Fruit fly (Drosophila melanogaster) Kc167 (cell line): ENCODE measurements around the gene CG32454.

Source experiments
- Myc ChIP-seq: fragments of >200 bp; optimal IDR thresholded peaks from 2 replicates; lab custom pipeline; 2017; ENCODE audit warnings: missing external identifiers
- Sin3A ChIP-seq: fragments of >200 bp; optimal IDR thresholded peaks from 2 replicates; lab custom pipeline; 2018; ENCODE audit warnings: missing external identifiers
- h ChIP-seq: fragments of >200 bp; optimal IDR thresholded peaks from 3 replicates; lab custom pipeline; 2018; ENCODE audit warnings: missing external identifiers
- insv ChIP-seq: fragments of >200 bp; optimal IDR thresholded peaks from 3 replicates; lab custom pipeline; 2018; ENCODE audit warnings: missing external identifiers
- psq ChIP-seq: fragments of >200 bp; optimal IDR thresholded peaks from 2 replicates; lab custom pipeline; 2017; ENCODE audit warnings: missing external identifiers
- ttk ChIP-seq: sonication (Bioruptor generic); optimal IDR thresholded peaks from 2 replicates; lab custom pipeline; 2017; ENCODE audit warnings: missing external identifiers

Gene CG32454

DNA sequence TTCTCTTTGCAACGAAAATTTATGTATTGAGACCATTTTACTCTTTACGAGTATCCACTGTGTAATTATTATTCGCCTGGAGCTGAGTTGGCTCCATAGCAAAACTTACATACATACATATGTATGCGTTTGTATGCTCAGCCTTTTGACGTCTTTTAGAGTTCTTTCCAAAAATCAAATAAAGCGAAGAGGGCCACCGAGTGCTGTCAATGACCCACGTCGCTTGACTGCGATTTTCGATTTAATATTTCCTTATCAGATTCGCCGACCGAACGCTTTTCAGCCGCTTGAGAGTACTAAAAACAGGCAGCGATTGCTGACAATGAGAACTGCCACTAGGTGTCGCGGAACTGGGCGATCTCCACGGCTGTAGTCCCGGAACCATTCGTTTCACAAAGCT, 44.9 kb downstream of the CG32454 start:
- TF ChIP-seq ttk (lab: Kevin White, UChicago), result no peak
- no peak for TF ChIP-seq insv (lab: Kevin White, UChicago)
- TF ChIP-seq psq (lab: Kevin White, UChicago), result no peak
- TF ChIP-seq Myc (lab: Kevin White, UChicago), result no peak
- TF ChIP-seq h (lab: Kevin White, UChicago), result no peak
- no peak for TF ChIP-seq Sin3A (lab: Kevin White, UChicago)
